Fruit fly (Drosophila melanogaster): Measurements from ENCODE around the gene DCTN1-p150.

DNA sequence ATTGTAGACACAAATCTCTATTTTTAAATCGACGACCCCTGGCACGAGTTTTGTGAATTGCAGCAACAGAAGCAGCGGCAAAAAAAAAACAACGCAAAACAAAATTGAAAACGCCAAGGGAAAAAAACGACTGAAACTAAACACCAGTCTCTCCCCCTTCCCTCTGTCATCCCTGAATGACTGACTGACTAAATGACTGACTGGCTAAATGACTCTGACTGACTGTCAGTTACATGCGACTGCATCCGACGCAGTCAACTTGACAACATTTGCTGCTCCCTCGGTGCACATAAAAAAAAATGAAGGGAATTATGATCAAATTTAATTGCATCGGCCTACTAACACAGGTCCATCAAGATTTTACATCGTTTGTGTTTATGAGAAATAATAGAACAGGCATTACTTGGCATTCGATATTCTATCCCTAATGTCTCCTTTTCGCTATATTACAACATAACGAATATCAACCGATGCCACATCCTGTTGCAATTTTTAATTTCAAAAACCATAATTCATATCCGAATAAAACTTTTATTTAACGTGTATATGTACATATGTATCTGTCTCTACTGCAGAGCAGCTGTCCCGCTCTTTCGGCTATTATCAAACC is 11.5 kb upstream of the DCTN1-p150 start:
- TF ChIP-seq CG8478 (optimal IDR thresholded peaks at IDR 0.05) (no peak), CTCF (optimal IDR thresholded peaks at IDR 0.05) (no peak)

Data from S2 (cell line).